Worm (Caenorhabditis elegans): ENCODE measurements around the gene R193.1.
A peak's percentile ranks its signal among the peaks of the same experiment; 100 is the strongest.

DNA sequence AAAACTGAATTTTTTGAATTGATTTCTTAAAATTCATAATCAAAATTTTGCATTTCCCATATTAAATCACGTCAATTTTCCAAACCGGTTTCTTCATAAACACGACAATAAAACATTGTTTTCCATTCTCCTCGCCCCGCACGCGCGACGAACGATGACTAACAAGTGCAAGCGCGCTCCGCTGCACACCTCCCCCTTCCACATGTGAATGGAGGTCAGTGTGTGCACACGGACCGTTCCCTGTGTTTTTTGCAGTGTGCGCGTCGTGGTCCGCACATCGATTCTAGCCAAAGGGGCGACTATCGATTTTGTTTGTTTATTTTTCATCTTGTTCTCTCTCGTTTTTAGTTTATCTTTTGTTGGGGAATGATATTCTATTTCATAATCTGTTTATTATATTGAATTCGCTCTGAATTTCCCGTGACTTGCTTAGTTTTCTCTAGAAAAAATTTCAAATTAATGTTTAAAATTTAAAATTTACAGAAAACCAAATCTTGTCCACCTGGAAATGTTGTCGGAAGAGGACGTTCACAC, 26.2 kb upstream of the R193.1 start, which contains the start of gene snx-1:
- no peak for TF ChIP-seq klf-2 (GFP tag; conservative IDR thresholded peaks at IDR 0.05)
- no peak for TF ChIP-seq ztf-29 (GFP tag; IDR thresholded peaks at IDR 0.05)
- TF ChIP-seq tab-1 (GFP tag; IDR thresholded peaks at IDR 0.05), result no peak
- peak; percentile 52; the same call in 1 of the 2 replicates for TF ChIP-seq flt-1 (GFP tag; IDR thresholded peaks at IDR 0.05)
